Worm (Caenorhabditis elegans): ENCODE results near the gene C17B7.14.

Gene C17B7.14

ce11 chrV:3315308-3315707 is 5.0 kb downstream of the C17B7.14 start, which contains the start of gene arrd-19:
arrd-19 (minus strand) TSS chrV:3315516.
- TF ChIP-seq ets-7 (tag; optimal IDR thresholded peaks at IDR 0.05) (no peak), ceh-36 (tag; optimal IDR thresholded peaks at IDR 0.05) (no peak), hmbx-1 (tag; optimal IDR thresholded peaks at IDR 0.05) (no peak), B0310.2 (tag; optimal IDR thresholded peaks at IDR 0.05) (no peak), tbx-11 (GFP tag; IDR thresholded peaks at IDR 0.05) (no peak), hmg-4 (GFP tag; optimal IDR thresholded peaks at IDR 0.05) (no peak), ama-1 (optimal IDR thresholded peaks at IDR 0.05) (no peak), F13C5.2 (tag; optimal IDR thresholded peaks at IDR 0.05) (no peak), sea-1 (GFP tag; conservative IDR thresholded peaks at IDR 0.05) (no peak)

- TF ChIP-seq F13C5.2 (tag; optimal IDR thresholded peaks at IDR 0.05): no peak
- no peak for TF ChIP-seq aly-1 (tag; optimal IDR thresholded peaks at IDR 0.05)
- TF ChIP-seq B0310.2 (tag; optimal IDR thresholded peaks at IDR 0.05): no peak
Observed at ce11 chrV:3312067-3312666, 8.2 kb downstream of the C17B7.14 start, which contains the start of gene arrd-18. arrd-18 (minus strand) TSS chrV:3312117.

- no peak for TF ChIP-seq B0310.2 (tag; optimal IDR thresholded peaks at IDR 0.05)
- no peak for TF ChIP-seq sea-1 (GFP tag; conservative IDR thresholded peaks at IDR 0.05)
- no peak for TF ChIP-seq F13C5.2 (tag; optimal IDR thresholded peaks at IDR 0.05)
- no peak for TF ChIP-seq flt-1 (GFP tag; IDR thresholded peaks at IDR 0.05)
- no peak for TF ChIP-seq ets-7 (tag; optimal IDR thresholded peaks at IDR 0.05)
- TF ChIP-seq tbx-11 (GFP tag; IDR thresholded peaks at IDR 0.05): no peak
- no peak for TF ChIP-seq hmbx-1 (tag; optimal IDR thresholded peaks at IDR 0.05)
- no peak for TF ChIP-seq hnd-1 (tag; optimal IDR thresholded peaks at IDR 0.05)
- TF ChIP-seq aly-1 (tag; optimal IDR thresholded peaks at IDR 0.05): no peak
- TF ChIP-seq ceh-36 (tag; optimal IDR thresholded peaks at IDR 0.05): no peak
- TF ChIP-seq tra-4 (tag; optimal IDR thresholded peaks at IDR 0.05): no peak
- no peak for TF ChIP-seq scrt-1 (GFP tag; IDR thresholded peaks at IDR 0.05)
- TF ChIP-seq hmg-4 (GFP tag; optimal IDR thresholded peaks at IDR 0.05): no peak
- TF ChIP-seq ceh-13 (GFP tag; optimal IDR thresholded peaks at IDR 0.05): no peak
- no peak for TF ChIP-seq tbx-37 (GFP tag; conservative IDR thresholded peaks at IDR 0.05)
- TF ChIP-seq ama-1 (optimal IDR thresholded peaks at IDR 0.05): no peak
- no peak for TF ChIP-seq pes-1 (GFP tag; IDR thresholded peaks at IDR 0.05)
Observed at ce11 chrV:3308169-3308568, 12.2 kb downstream of the C17B7.14 start, which contains the start of gene srbc-3. srbc-3 (plus strand) TSS chrV:3308469.

- TF ChIP-seq aly-1 (tag; optimal IDR thresholded peaks at IDR 0.05) (no peak), pes-1 (GFP tag; IDR thresholded peaks at IDR 0.05) (no peak), ceh-36 (tag; optimal IDR thresholded peaks at IDR 0.05) (no peak), tbx-37 (GFP tag; conservative IDR thresholded peaks at IDR 0.05) (no peak), F13C5.2 (tag; optimal IDR thresholded peaks at IDR 0.05) (no peak), ceh-13 (GFP tag; optimal IDR thresholded peaks at IDR 0.05) (no peak), scrt-1 (GFP tag; IDR thresholded peaks at IDR 0.05) (no peak), tbx-11 (GFP tag; IDR thresholded peaks at IDR 0.05) (no peak), hmg-4 (GFP tag; optimal IDR thresholded peaks at IDR 0.05) (no peak), ets-7 (tag; optimal IDR thresholded peaks at IDR 0.05) (no peak), hnd-1 (tag; optimal IDR thresholded peaks at IDR 0.05) (no peak), ama-1 (optimal IDR thresholded peaks at IDR 0.05) (no peak), B0310.2 (tag; optimal IDR thresholded peaks at IDR 0.05) (no peak), tra-4 (tag; optimal IDR thresholded peaks at IDR 0.05) (no peak), sea-1 (GFP tag; conservative IDR thresholded peaks at IDR 0.05) (no peak), flt-1 (GFP tag; IDR thresholded peaks at IDR 0.05) (no peak), hmbx-1 (tag; optimal IDR thresholded peaks at IDR 0.05) (no peak)
Observed at ce11 chrV:3301898-3302297, 18.4 kb downstream of the C17B7.14 start, which contains the start of gene srbc-1. srbc-1 (minus strand) TSS chrV:3301998.

ce11 chrV:3299437-3299836 is 20.9 kb downstream of the C17B7.14 start:
- TF ChIP-seq hmg-4 (GFP tag; optimal IDR thresholded peaks at IDR 0.05): no peak

- TF ChIP-seq pes-1 (GFP tag; IDR thresholded peaks at IDR 0.05): no peak
- TF ChIP-seq ama-1 (optimal IDR thresholded peaks at IDR 0.05): no peak
- no peak for TF ChIP-seq tbx-37 (GFP tag; conservative IDR thresholded peaks at IDR 0.05)
- TF ChIP-seq sea-1 (GFP tag; conservative IDR thresholded peaks at IDR 0.05): no peak
- TF ChIP-seq ceh-13 (GFP tag; optimal IDR thresholded peaks at IDR 0.05): no peak
- no peak for TF ChIP-seq tbx-11 (GFP tag; IDR thresholded peaks at IDR 0.05)
- TF ChIP-seq aly-1 (tag; optimal IDR thresholded peaks at IDR 0.05): no peak
- TF ChIP-seq ets-7 (tag; optimal IDR thresholded peaks at IDR 0.05): no peak
- TF ChIP-seq hmbx-1 (tag; optimal IDR thresholded peaks at IDR 0.05): no peak
- no peak for TF ChIP-seq hmg-4 (GFP tag; optimal IDR thresholded peaks at IDR 0.05)
- TF ChIP-seq hnd-1 (tag; optimal IDR thresholded peaks at IDR 0.05): no peak
- TF ChIP-seq tra-4 (tag; optimal IDR thresholded peaks at IDR 0.05): no peak
- TF ChIP-seq flt-1 (GFP tag; IDR thresholded peaks at IDR 0.05): no peak
- TF ChIP-seq F13C5.2 (tag; optimal IDR thresholded peaks at IDR 0.05): no peak
- TF ChIP-seq ceh-36 (tag; optimal IDR thresholded peaks at IDR 0.05): no peak
- no peak for TF ChIP-seq scrt-1 (GFP tag; IDR thresholded peaks at IDR 0.05)
- TF ChIP-seq B0310.2 (tag; optimal IDR thresholded peaks at IDR 0.05): no peak
Observed at ce11 chrV:3297764-3298163, 22.6 kb downstream of the C17B7.14 start, which contains the start of gene srx-122. srx-122 (minus strand) TSS chrV:3297864.

- no peak for TF ChIP-seq ceh-13 (GFP tag; optimal IDR thresholded peaks at IDR 0.05)
- no peak for TF ChIP-seq hmbx-1 (tag; optimal IDR thresholded peaks at IDR 0.05)
- TF ChIP-seq F13C5.2 (tag; optimal IDR thresholded peaks at IDR 0.05): no peak
- TF ChIP-seq aly-1 (tag; optimal IDR thresholded peaks at IDR 0.05): no peak
- no peak for TF ChIP-seq scrt-1 (GFP tag; IDR thresholded peaks at IDR 0.05)
- TF ChIP-seq B0310.2 (tag; optimal IDR thresholded peaks at IDR 0.05): no peak
- no peak for TF ChIP-seq tbx-37 (GFP tag; conservative IDR thresholded peaks at IDR 0.05)
- TF ChIP-seq flt-1 (GFP tag; IDR thresholded peaks at IDR 0.05): no peak
- no peak for TF ChIP-seq ceh-36 (tag; optimal IDR thresholded peaks at IDR 0.05)
- no peak for TF ChIP-seq sea-1 (GFP tag; conservative IDR thresholded peaks at IDR 0.05)
- no peak for TF ChIP-seq ama-1 (optimal IDR thresholded peaks at IDR 0.05)
- no peak for TF ChIP-seq ets-7 (tag; optimal IDR thresholded peaks at IDR 0.05)
- TF ChIP-seq tbx-11 (GFP tag; IDR thresholded peaks at IDR 0.05): no peak
- TF ChIP-seq pes-1 (GFP tag; IDR thresholded peaks at IDR 0.05): no peak
- TF ChIP-seq hnd-1 (tag; optimal IDR thresholded peaks at IDR 0.05): no peak
- TF ChIP-seq hmg-4 (GFP tag; optimal IDR thresholded peaks at IDR 0.05): no peak
- TF ChIP-seq tra-4 (tag; optimal IDR thresholded peaks at IDR 0.05): no peak
Observed at ce11 chrV:3295368-3295767, 25.0 kb downstream of the C17B7.14 start.

Measured in whole organism, early embryonic.